Worm (Caenorhabditis elegans): ENCODE data around the gene sre-47.

Gene sre-47

DNA sequence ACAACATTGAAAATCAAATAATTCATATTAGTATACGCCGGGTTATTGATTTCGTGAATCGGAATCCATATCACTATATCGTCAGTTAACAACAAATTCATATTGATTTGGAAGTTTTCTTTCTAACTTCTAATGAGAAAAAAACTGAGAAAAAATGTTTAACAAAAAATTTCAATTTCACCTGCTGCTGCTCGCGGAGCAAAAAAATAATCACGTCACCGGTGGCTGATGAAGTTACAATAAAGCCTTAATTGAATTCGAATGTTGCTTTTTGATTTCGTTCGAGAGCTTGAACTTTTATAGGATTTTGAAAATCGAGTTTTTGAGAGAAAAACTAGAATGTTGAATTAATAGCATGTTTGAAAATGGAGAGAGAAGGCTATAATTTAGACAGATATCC, 15.5 kb downstream of the sre-47 start, which contains the start of gene sre-43:
Gene sre-43 (minus strand): TSS at position 101 of the 400 bp plus-strand sequence.
- no peak for TF ChIP-seq Y55F3AM.14 (GFP tag; optimal IDR thresholded peaks at IDR 0.05)
- no peak for TF ChIP-seq aly-2 (tag; optimal IDR thresholded peaks at IDR 0.05)
- no peak for TF ChIP-seq blmp-1 (tag; optimal IDR thresholded peaks at IDR 0.05; ENCODE audit: insufficient read depth)
- no peak for TF ChIP-seq sma-3 (GFP tag; optimal IDR thresholded peaks at IDR 0.05)
- no peak for TF ChIP-seq nhr-6 (tag; optimal IDR thresholded peaks at IDR 0.05)
- no peak for TF ChIP-seq R02D3.7 (tag; optimal IDR thresholded peaks at IDR 0.05)
- TF ChIP-seq lin-11 (tag; optimal IDR thresholded peaks at IDR 0.05): no peak

DNA sequence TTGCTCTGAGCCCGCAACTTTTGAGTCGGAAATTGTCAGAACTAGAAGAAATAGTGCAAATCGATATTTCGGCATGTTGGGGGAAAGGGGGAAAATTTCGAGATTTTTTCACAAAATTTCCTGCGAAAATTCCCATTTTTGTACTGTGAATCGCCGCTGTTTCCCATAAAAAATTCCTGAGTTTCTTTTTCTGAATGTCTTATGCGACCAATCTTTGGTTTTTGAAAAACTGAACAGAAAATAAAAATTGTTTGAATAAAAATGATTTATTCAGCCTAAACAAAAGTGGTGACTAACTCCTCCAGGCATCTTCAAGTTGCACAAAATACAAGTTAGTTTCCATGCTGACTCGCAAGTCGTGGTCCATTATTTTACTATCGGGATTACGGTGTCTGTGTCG, 18.2 kb downstream of the sre-47 start, which contains the start of gene W07G1.7:
Gene W07G1.7 (minus strand): TSS at position 101 of the 400 bp plus-strand sequence.
- TF ChIP-seq Y55F3AM.14 (GFP tag; optimal IDR thresholded peaks at IDR 0.05) (no peak), egl-27 (tag; optimal IDR thresholded peaks at IDR 0.05) (no peak), nhr-21 (tag; optimal IDR thresholded peaks at IDR 0.05) (no peak), skn-1 (tag; optimal IDR thresholded peaks at IDR 0.05) (no peak), sma-9 (GFP tag; optimal IDR thresholded peaks at IDR 0.05) (no peak), sma-9 (tag; optimal IDR thresholded peaks at IDR 0.05) (no peak), unc-55 (GFP tag; optimal IDR thresholded peaks at IDR 0.05) (no peak), dmd-4 (tag; optimal IDR thresholded peaks at IDR 0.05) (no peak), zag-1 (tag; optimal IDR thresholded peaks at IDR 0.05) (no peak), mab-5 (tag; optimal IDR thresholded peaks at IDR 0.05) (no peak), alr-1 (tag; optimal IDR thresholded peaks at IDR 0.05) (no peak), R02D3.7 (tag; optimal IDR thresholded peaks at IDR 0.05) (no peak), ceh-16 (tag; optimal IDR thresholded peaks at IDR 0.05) (no peak), elt-3 (tag; optimal IDR thresholded peaks at IDR 0.05) (no peak), fos-1 (tag; optimal IDR thresholded peaks at IDR 0.05) (no peak), mbf-1 (tag; optimal IDR thresholded peaks at IDR 0.05) (no peak), lin-13 (GFP tag; optimal IDR thresholded peaks at IDR 0.05) (no peak), elt-1 (tag; optimal IDR thresholded peaks at IDR 0.05) (no peak)

DNA sequence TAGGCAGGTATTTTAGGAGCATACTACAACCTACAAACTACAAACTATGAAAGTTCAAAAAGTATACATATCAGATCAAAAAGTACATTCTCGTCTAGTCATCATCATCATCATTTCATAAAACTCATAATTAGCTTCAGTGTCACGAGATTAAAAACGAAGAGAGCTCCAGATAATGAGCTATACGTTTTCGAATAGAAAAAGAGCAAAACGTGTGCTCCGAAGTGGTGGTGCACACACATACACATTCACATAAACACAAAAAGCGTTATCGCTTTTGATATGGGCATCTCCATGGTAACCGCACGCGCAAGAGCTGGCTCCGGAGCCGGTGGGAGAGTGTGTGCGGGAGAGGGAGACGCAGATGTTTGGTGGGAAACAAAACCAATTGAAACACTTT, 20.1 kb downstream of the sre-47 start:
- TF ChIP-seq nhr-237 (tag; optimal IDR thresholded peaks at IDR 0.05) (no peak), sem-4 (tag; optimal IDR thresholded peaks at IDR 0.05) (no peak), lin-11 (tag; optimal IDR thresholded peaks at IDR 0.05) (no peak), C34F6.9 (tag; optimal IDR thresholded peaks at IDR 0.05) (no peak), mab-5 (tag; optimal IDR thresholded peaks at IDR 0.05) (no peak), ceh-16 (tag; optimal IDR thresholded peaks at IDR 0.05) (no peak), nhr-77 (tag; optimal IDR thresholded peaks at IDR 0.05) (no peak), aly-2 (tag; optimal IDR thresholded peaks at IDR 0.05) (no peak), R02D3.7 (tag; optimal IDR thresholded peaks at IDR 0.05) (no peak), sma-3 (GFP tag; optimal IDR thresholded peaks at IDR 0.05) (no peak), unc-62 (GFP tag; optimal IDR thresholded peaks at IDR 0.05) (no peak), F13H6.1 (tag; optimal IDR thresholded peaks at IDR 0.05) (no peak), elt-3 (tag; optimal IDR thresholded peaks at IDR 0.05) (no peak), nhr-12 (tag; optimal IDR thresholded peaks at IDR 0.05) (no peak), nhr-6 (tag; optimal IDR thresholded peaks at IDR 0.05) (no peak), nhr-10 (tag; optimal IDR thresholded peaks at IDR 0.05) (no peak), nhr-21 (tag; optimal IDR thresholded peaks at IDR 0.05) (no peak), mdl-1 (tag; optimal IDR thresholded peaks at IDR 0.05) (no peak), nhr-11 (tag; optimal IDR thresholded peaks at IDR 0.05) (no peak), alr-1 (tag; optimal IDR thresholded peaks at IDR 0.05) (no peak)

DNA sequence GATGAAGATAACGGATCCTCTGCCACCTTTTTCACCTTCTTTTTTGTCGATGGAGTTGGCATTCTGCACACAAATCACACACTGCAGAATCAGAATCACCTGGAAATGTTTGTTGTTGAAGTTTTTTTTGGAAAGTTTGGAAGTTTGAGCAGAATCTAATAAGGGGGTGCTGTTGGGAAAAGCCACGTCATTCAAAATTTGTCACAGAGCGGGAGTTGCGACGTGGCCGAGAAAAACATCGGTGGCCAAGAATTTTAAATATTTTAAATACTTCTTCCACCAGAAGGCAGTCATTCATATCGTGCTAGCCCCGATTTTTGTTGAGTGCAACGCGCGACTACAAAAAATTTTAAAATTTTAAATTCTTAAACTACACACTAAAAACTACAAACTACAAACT, 22.1 kb downstream of the sre-47 start, which contains the start of gene rpi-1:
Gene rpi-1 (minus strand): TSS at position 101 of the 400 bp plus-strand sequence.
- TF ChIP-seq Y55F3AM.14 (GFP tag; optimal IDR thresholded peaks at IDR 0.05) (no peak), lin-11 (tag; optimal IDR thresholded peaks at IDR 0.05) (no peak), ztf-1 (GFP tag; conservative IDR thresholded peaks at IDR 0.05) (no peak), nhr-6 (tag; optimal IDR thresholded peaks at IDR 0.05) (no peak), skn-1 (tag; optimal IDR thresholded peaks at IDR 0.05) (no peak), sma-9 (GFP tag; optimal IDR thresholded peaks at IDR 0.05) (no peak), sma-9 (tag; optimal IDR thresholded peaks at IDR 0.05) (no peak), ceh-82 (tag; optimal IDR thresholded peaks at IDR 0.05) (no peak), ZK546.5 (tag; optimal IDR thresholded peaks at IDR 0.05) (no peak), sem-4 (tag; optimal IDR thresholded peaks at IDR 0.05) (no peak), aly-2 (tag; optimal IDR thresholded peaks at IDR 0.05) (no peak), elt-1 (tag; optimal IDR thresholded peaks at IDR 0.05) (no peak), mdl-1 (tag; optimal IDR thresholded peaks at IDR 0.05) (no peak), nhr-10 (tag; optimal IDR thresholded peaks at IDR 0.05) (no peak), zag-1 (tag; optimal IDR thresholded peaks at IDR 0.05) (no peak), egl-27 (tag; optimal IDR thresholded peaks at IDR 0.05) (no peak)

Data from whole organism, L2 larva.